Worm (Caenorhabditis elegans) whole organism, L3 larva: ENCODE measurements around the gene bath-10.

Source experiments
- ZK546.5 ChIP-seq: sonication (generic microtip); optimal IDR thresholded peaks from 2 replicates; lab custom pipeline; 2017; ENCODE audit warnings: missing biosample characterization, missing genetic modification characterization
- aly-2 ChIP-seq: fragments of 150-350 bp; optimal IDR thresholded peaks from 2 replicates; lab custom pipeline; 2014; ENCODE audit warnings: missing biosample characterization, missing genetic modification characterization
- ama-1 ChIP-seq: fragments of 150-350 bp; optimal IDR thresholded peaks from 2 replicates; lab custom pipeline; 2018
- ceh-16 ChIP-seq: sonication (generic microtip); optimal IDR thresholded peaks from 2 replicates; lab custom pipeline; 2017; ENCODE audit warnings: missing biosample characterization, missing genetic modification characterization
- ceh-28 ChIP-seq: fragments of 150-350 bp; optimal IDR thresholded peaks from 2 replicates; lab custom pipeline; 2014; ENCODE audit warnings: missing biosample characterization, missing genetic modification reagents, missing genetic modification characterization
- ceh-9 ChIP-seq: sonication (generic microtip); optimal IDR thresholded peaks from 2 replicates; lab custom pipeline; 2018; ENCODE audit warnings: missing biosample characterization, missing genetic modification characterization
- egl-27 ChIP-seq: sonication (generic microtip); optimal IDR thresholded peaks from 4 replicates; lab custom pipeline; 2017; ENCODE audit warnings: missing biosample characterization, missing genetic modification reagents, missing genetic modification characterization
- egl-5 ChIP-seq: fragments of 150-350 bp; optimal IDR thresholded peaks from 2 replicates; lab custom pipeline; 2017; ENCODE audit warnings: missing biosample characterization, missing genetic modification reagents, missing genetic modification characterization, inconsistent platforms
- elt-1 ChIP-seq: fragments of 150-350 bp; optimal IDR thresholded peaks from 2 replicates; lab custom pipeline; 2014; ENCODE audit warnings: missing biosample characterization, missing genetic modification characterization
- elt-2 ChIP-seq: sonication (generic microtip); optimal IDR thresholded peaks from 2 replicates; lab custom pipeline; 2016; ENCODE audit warnings: missing genetic modification reagents, mild to moderate bottlenecking, missing genetic modification characterization, missing compliant biosample characterization
- elt-3 ChIP-seq, 3 experiments: fragments of 150-350 bp in 1 of 3; sonication (generic microtip) in 2 of 3; optimal IDR thresholded peaks; 2 replicates in 2 of 3; 4 replicates in 1 of 3; lab custom pipeline; 2014 to 2017; ENCODE audit warnings: missing biosample characterization in 3 of 3, missing genetic modification characterization in 3 of 3
- eor-1 ChIP-seq, 2 experiments: fragments of 150-350 bp; optimal IDR thresholded peaks; 2 replicates each; lab custom pipeline; 2014 to 2018; ENCODE audit warnings: missing biosample characterization in 2 of 2, missing genetic modification characterization in 2 of 2
- fkh-10 ChIP-seq: sonication (generic microtip); optimal IDR thresholded peaks from 2 replicates; lab custom pipeline; 2017; ENCODE audit warnings: missing biosample characterization, missing genetic modification reagents, missing genetic modification characterization
- fkh-2 ChIP-seq: fragments of 150-350 bp; optimal IDR thresholded peaks from 2 replicates; lab custom pipeline; 2014; ENCODE audit warnings: missing biosample characterization, missing genetic modification reagents, missing genetic modification characterization
- fos-1 ChIP-seq: fragments of 150-350 bp; optimal IDR thresholded peaks from 2 replicates; lab custom pipeline; 2014; ENCODE audit warnings: missing biosample characterization, missing genetic modification characterization
- jun-1 ChIP-seq: fragments of 150-350 bp; optimal IDR thresholded peaks from 2 replicates; lab custom pipeline; 2014; ENCODE audit warnings: missing biosample characterization, missing genetic modification reagents, missing genetic modification characterization
- lin-39 ChIP-seq: fragments of 150-350 bp; optimal IDR thresholded peaks from 2 replicates; lab custom pipeline; 2018; ENCODE audit warnings: missing biosample characterization, missing genetic modification reagents, missing genetic modification characterization
- lsy-12 ChIP-seq: sonication (generic microtip); optimal IDR thresholded peaks from 2 replicates; lab custom pipeline; 2016; ENCODE audit warnings: mild to moderate bottlenecking, missing genetic modification characterization, missing compliant biosample characterization
- mdl-1 ChIP-seq: fragments of 150-350 bp; optimal IDR thresholded peaks from 2 replicates; lab custom pipeline; 2014; ENCODE audit warnings: missing biosample characterization, missing genetic modification characterization
- mml-1 ChIP-seq: fragments of 150-350 bp; sonication (generic microtip); optimal IDR thresholded peaks from 3 replicates; lab custom pipeline; 2014; ENCODE audit warnings: missing biosample characterization, missing genetic modification characterization
- nfya-1 ChIP-seq: sonication (generic microtip); optimal IDR thresholded peaks from 2 replicates; lab custom pipeline; 2017; ENCODE audit warnings: missing genetic modification characterization, mild to moderate bottlenecking, missing compliant biosample characterization, antibody characterized with exemption, moderate library complexity; ENCODE audit not compliant: insufficient read depth
- nhr-11 ChIP-seq: fragments of 150-350 bp; optimal IDR thresholded peaks from 2 replicates; lab custom pipeline; 2014; ENCODE audit warnings: missing biosample characterization, missing genetic modification characterization
- nhr-12 ChIP-seq: fragments of 150-350 bp; optimal IDR thresholded peaks from 2 replicates; lab custom pipeline; 2014; ENCODE audit warnings: missing biosample characterization, missing genetic modification characterization
- nhr-23 ChIP-seq: fragments of 150-350 bp; optimal IDR thresholded peaks from 2 replicates; lab custom pipeline; 2014; ENCODE audit warnings: missing biosample characterization, missing genetic modification reagents, missing genetic modification characterization
- nhr-237 ChIP-seq: fragments of 150-350 bp; optimal IDR thresholded peaks from 2 replicates; lab custom pipeline; 2014; ENCODE audit warnings: missing biosample characterization, missing genetic modification characterization
- nhr-28 ChIP-seq: fragments of 150-350 bp; optimal IDR thresholded peaks from 2 replicates; lab custom pipeline; 2014; ENCODE audit warnings: missing biosample characterization, missing genetic modification characterization
- nhr-76 ChIP-seq: fragments of 150-350 bp; sonication (generic microtip); optimal IDR thresholded peaks from 5 replicates; lab custom pipeline; 2014; ENCODE audit warnings: missing biosample characterization, missing genetic modification characterization
- nhr-77 ChIP-seq: fragments of 150-350 bp; optimal IDR thresholded peaks from 2 replicates; lab custom pipeline; 2014; ENCODE audit warnings: missing biosample characterization, missing genetic modification characterization
- pha-4 ChIP-seq: fragments of 150-350 bp; optimal IDR thresholded peaks from 2 replicates; lab custom pipeline; 2014; ENCODE audit warnings: missing biosample characterization, missing genetic modification reagents, missing genetic modification characterization
- pqm-1 ChIP-seq: fragments of 150-350 bp; optimal IDR thresholded peaks from 2 replicates; lab custom pipeline; 2017; ENCODE audit warnings: missing biosample characterization, missing genetic modification characterization, inconsistent platforms
- sea-2 ChIP-seq: fragments of 150-350 bp; sonication (generic microtip); optimal IDR thresholded peaks from 4 replicates; lab custom pipeline; 2014; ENCODE audit warnings: missing biosample characterization, missing genetic modification reagents, missing genetic modification characterization
- skn-1 ChIP-seq: fragments of 150-350 bp; optimal IDR thresholded peaks from 2 replicates; lab custom pipeline; 2014; ENCODE audit warnings: missing biosample characterization, missing genetic modification characterization
- snpc-4 ChIP-seq: fragments of 150-350 bp; optimal IDR thresholded peaks from 2 replicates; lab custom pipeline; 2014; ENCODE audit warnings: missing biosample characterization, missing genetic modification characterization
- tbx-2 ChIP-seq: sonication (generic microtip); optimal IDR thresholded peaks from 2 replicates; lab custom pipeline; 2016; ENCODE audit warnings: mild to moderate bottlenecking, missing genetic modification characterization, missing compliant biosample characterization
- unc-39 ChIP-seq: sonication (generic microtip); optimal IDR thresholded peaks from 4 replicates; lab custom pipeline; 2017; ENCODE audit warnings: missing biosample characterization, missing genetic modification characterization
- unc-62 ChIP-seq: fragments of 150-350 bp; sonication (generic microtip); optimal IDR thresholded peaks from 4 replicates; lab custom pipeline; 2014; ENCODE audit warnings: missing biosample characterization, missing genetic modification reagents, missing genetic modification characterization
- zag-1 ChIP-seq: fragments of 150-350 bp; optimal IDR thresholded peaks from 2 replicates; lab custom pipeline; 2014; ENCODE audit warnings: missing biosample characterization, missing genetic modification characterization
- ztf-4 ChIP-seq: fragments of 150-350 bp; optimal IDR thresholded peaks from 2 replicates; lab custom pipeline; 2014; ENCODE audit warnings: missing biosample characterization, missing genetic modification characterization

bath-10 gene

DNA sequence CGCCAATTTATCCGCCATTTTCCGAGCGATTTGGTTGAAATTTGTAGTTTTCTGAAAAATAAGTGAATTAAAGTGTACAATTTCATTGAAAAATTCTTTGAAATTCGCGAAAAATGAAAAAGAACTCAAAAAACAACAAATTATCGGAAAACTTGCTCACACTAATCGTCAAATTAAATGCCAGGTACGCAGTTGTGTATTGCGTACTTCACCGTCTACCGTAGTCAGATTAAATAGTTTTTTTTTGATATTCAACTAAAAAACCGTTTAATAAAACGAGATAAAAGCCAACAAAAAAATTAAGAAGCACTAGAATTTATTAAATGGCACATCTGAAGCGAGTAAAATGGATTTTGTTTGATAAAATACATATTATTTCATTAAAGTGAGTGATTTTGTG is 30.0 kb upstream of the bath-10 start, which contains the start of gene bath-28:
Gene bath-28 (minus strand): TSS at position 51 of the 400 bp plus-strand sequence.
- TF ChIP-seq lin-39 (tag; lab: Kevin White, UChicago) (no peak), elt-3 (tag; optimal IDR thresholded peaks at IDR 0.05; lab: Kevin White, UChicago) (no peak), fkh-10 (no peak), nhr-237 (tag; lab: Kevin White, UChicago) (no peak)

DNA sequence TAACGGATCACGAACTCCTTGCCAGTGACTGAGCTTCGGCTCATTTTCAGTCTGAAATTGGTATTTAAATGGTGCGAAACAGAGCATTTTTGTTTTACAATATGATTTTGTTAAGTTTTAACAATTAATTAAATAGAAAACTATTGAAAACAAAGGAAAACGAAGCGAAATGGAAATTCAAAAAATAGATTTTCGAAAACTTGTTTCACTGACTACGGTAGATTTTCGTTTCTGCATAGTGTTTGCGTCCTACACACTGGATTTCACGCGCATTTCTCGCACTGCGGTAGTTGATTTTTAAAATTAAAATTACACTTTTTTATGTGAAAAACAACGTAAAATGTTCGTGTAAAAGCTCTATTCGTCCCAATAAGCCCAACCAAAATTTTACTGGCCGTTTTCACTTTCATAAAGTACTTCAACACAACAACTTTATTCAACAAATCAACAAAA is 28.5 kb upstream of the bath-10 start, which contains the start of gene bath-30:
Gene bath-30 (minus strand): TSS at position 51 of the 453 bp plus-strand sequence.
- TF ChIP-seq fos-1 (no peak), fkh-2 (tag; lab: Kevin White, UChicago) (no peak), nfya-1 (tag; lab: Kevin White, UChicago) (no peak), nhr-76 (tag; lab: Kevin White, UChicago) (no peak), egl-27 (tag; lab: Kevin White, UChicago) (no peak), elt-1 (tag; lab: Kevin White, UChicago) (no peak), snpc-4 (tag; lab: Kevin White, UChicago) (no peak), eor-1 (tag; optimal IDR thresholded peaks at IDR 0.05; lab: Kevin White, UChicago) (no peak), ceh-28 (no peak), unc-62 (no peak), nhr-77 (tag; lab: Kevin White, UChicago) (no peak), ZK546.5 (tag; lab: Kevin White, UChicago) (no peak)
- TF ChIP-seq, all 47 proteins: peak for 0

DNA sequence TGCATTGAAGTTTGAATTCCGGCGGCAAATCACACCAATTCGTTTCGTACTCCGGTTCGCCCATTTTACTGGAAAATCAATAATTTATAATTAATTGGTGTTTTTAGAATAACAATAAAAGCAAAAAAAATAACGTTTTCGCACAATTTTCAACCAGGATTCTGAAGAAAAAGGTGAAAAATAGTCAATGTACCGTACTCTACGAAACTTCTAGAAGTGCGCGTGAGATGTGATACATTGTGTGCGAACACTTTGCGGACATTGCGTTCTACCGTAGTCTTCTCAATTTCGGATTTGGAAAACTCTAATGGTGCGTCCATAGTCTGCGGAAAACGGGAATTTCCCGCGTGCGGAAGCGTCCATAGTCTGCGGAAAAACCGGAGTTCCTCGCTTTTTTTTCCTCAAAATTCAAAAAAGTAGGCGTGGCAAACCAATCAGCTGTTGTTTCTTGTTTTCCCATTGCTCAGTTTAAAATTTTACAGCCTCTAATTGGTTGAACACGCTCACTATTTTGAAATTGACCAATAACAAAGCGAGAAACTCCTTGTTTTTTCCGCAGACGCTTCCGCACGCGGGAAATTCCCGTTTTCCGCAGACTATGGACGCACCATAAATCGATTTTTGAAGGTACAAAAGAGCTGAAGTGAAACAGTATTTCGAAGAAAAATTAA is 26.8 kb upstream of the bath-10 start, which contains the start of the genes F14D2.14 and bath-29:
Gene F14D2.14 (minus strand): TSS at position 51 of the 671 bp plus-strand sequence.
Gene bath-29 (plus strand): TSS at position 621 of the 671 bp plus-strand sequence.
- no peak for TF ChIP-seq ceh-28
- no peak for TF ChIP-seq unc-62
- no peak for TF ChIP-seq lsy-12 (tag; lab: Kevin White, UChicago)
- no peak for TF ChIP-seq zag-1 (tag; lab: Kevin White, UChicago)
- no peak for TF ChIP-seq mdl-1 (tag; lab: Kevin White, UChicago)
- no peak for TF ChIP-seq ama-1
- TF ChIP-seq nfya-1 (tag; lab: Kevin White, UChicago): no peak
- TF ChIP-seq ceh-9: no peak
- no peak for TF ChIP-seq nhr-76 (tag; lab: Kevin White, UChicago)
- TF ChIP-seq nhr-23 (tag; lab: Kevin White, UChicago): no peak
- no peak for TF ChIP-seq pha-4
- no peak for TF ChIP-seq jun-1 (tag; lab: Kevin White, UChicago)
- TF ChIP-seq elt-2 (tag; lab: Kevin White, UChicago): no peak
- TF ChIP-seq nhr-28: no peak
- TF ChIP-seq sea-2: no peak
- TF ChIP-seq nhr-12 (tag; lab: Kevin White, UChicago): no peak
- no peak for TF ChIP-seq aly-2 (tag; lab: Kevin White, UChicago)

DNA sequence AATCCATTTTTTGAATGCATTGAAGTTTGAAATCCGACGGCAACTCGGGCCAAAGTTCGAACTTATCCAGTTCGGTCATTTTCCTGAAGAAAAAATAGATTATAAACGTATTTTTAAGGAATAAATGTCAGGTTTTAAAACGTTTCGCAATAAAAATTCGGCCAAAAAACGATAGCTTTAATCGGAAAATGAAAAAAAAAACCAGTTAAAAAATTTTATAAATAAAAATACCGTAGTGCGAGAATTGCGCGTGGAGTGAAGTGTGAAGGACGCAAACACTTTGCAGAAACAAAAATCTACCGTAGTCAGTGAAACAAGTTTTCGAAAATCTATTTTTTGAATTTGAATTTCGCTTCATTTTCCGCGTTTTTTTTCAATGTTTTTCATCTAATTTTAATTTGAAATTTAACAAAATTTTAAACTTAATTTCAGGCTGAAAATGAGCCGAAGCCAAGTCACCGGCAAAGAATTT is 25.0 kb upstream of the bath-10 start, which contains the start of gene F14D2.8:
Gene F14D2.8 (minus strand): TSS at position 51 of the 472 bp plus-strand sequence.
- TF ChIP-seq unc-39 (tag; lab: Kevin White, UChicago) (no peak), snpc-4 (tag; lab: Kevin White, UChicago) (no peak), ceh-16 (tag; lab: Kevin White, UChicago) (no peak), elt-2 (tag; lab: Kevin White, UChicago) (no peak), mml-1 (tag; lab: Kevin White, UChicago) (no peak), pqm-1 (tag; lab: Kevin White, UChicago) (no peak), egl-5 (tag; lab: Kevin White, UChicago) (no peak), nhr-76 (tag; lab: Kevin White, UChicago) (no peak), skn-1 (tag; lab: Kevin White, UChicago) (no peak), nhr-11 (tag; lab: Kevin White, UChicago) (no peak), tbx-2 (no peak), egl-27 (tag; lab: Kevin White, UChicago) (no peak), ztf-4 (no peak)
